Worm (Caenorhabditis elegans) whole organism, L4 larva: ENCODE results near the gene B0416.11.

Experiments used
- F10B5.3 ChIP-seq: sonication (generic microtip); optimal IDR thresholded peaks from 2 replicates; lab custom pipeline; 2016; ENCODE audit warnings: mild to moderate bottlenecking, missing genetic modification characterization, missing compliant biosample characterization
- F26F4.8 ChIP-seq: fragments of 200-800 bp; sonication (Bioruptor generic); conservative IDR thresholded peaks from 2 replicates; pipeline ENCODE4 v1.3.6; 2022; ENCODE audit warnings: missing genetic modification characterization, missing compliant biosample characterization
- F44E2.7 ChIP-seq: fragments of 200-800 bp; sonication (Bioruptor generic); IDR thresholded peaks from 2 replicates; pipeline ENCODE4 v2.1.2; 2022; ENCODE audit warnings: missing genetic modification characterization, missing compliant biosample characterization
- T20F7.1 ChIP-seq: fragments of 200-800 bp; sonication (Bioruptor generic); optimal IDR thresholded peaks from 2 replicates; lab custom pipeline; 2018; ENCODE audit warnings: mild to moderate bottlenecking, missing genetic modification characterization, missing compliant biosample characterization
- Y5F2A.4 ChIP-seq: fragments of 200-800 bp; sonication (Bioruptor generic); optimal IDR thresholded peaks from 2 replicates; lab custom pipeline; 2018; ENCODE audit warnings: mild to moderate bottlenecking, missing genetic modification characterization, missing compliant biosample characterization
- ZK337.2 ChIP-seq: fragments of 200-800 bp; sonication (Bioruptor generic); IDR thresholded peaks from 2 replicates; pipeline ENCODE4 v1.3.6; 2022; ENCODE audit warnings: missing genetic modification reagents, missing genetic modification characterization, missing compliant biosample characterization
- ZK546.5 ChIP-seq, 2 experiments: sonication (generic microtip); optimal IDR thresholded peaks; 2 replicates each; lab custom pipeline; 2017; ENCODE audit warnings: missing biosample characterization in 2 of 2, missing genetic modification characterization in 2 of 2
- aha-1 ChIP-seq: fragments of 150-350 bp; peaks from one replicate; lab custom pipeline; 2014; ENCODE audit warnings: missing biosample characterization, missing genetic modification characterization
- ama-1 ChIP-seq: fragments of 150-350 bp; optimal IDR thresholded peaks from 2 replicates; lab custom pipeline; 2014; ENCODE audit warnings: inconsistent platforms, mixed read lengths
- attf-4 ChIP-seq: sonication (generic microtip); optimal IDR thresholded peaks from 3 replicates; lab custom pipeline; 2017; ENCODE audit warnings: missing biosample characterization, missing genetic modification characterization
- dmd-6 ChIP-seq: fragments of 200-800 bp; sonication (Bioruptor generic); IDR thresholded peaks from 2 replicates; pipeline ENCODE4 v1.3.6; 2022; ENCODE audit warnings: missing genetic modification reagents, missing genetic modification characterization, missing compliant biosample characterization
- dve-1 ChIP-seq: sonication (generic microtip); optimal IDR thresholded peaks from 2 replicates; lab custom pipeline; 2017; ENCODE audit warnings: antibody characterized with exemption, mild to moderate bottlenecking, missing genetic modification characterization, missing compliant biosample characterization; ENCODE audit not compliant: insufficient read depth
- egl-27 ChIP-seq: sonication (generic microtip); optimal IDR thresholded peaks from 3 replicates; lab custom pipeline; 2017; ENCODE audit warnings: missing biosample characterization, missing genetic modification reagents, missing genetic modification characterization
- egl-43 ChIP-seq: fragments of 200-800 bp; sonication (Bioruptor generic); IDR thresholded peaks from 2 replicates; pipeline ENCODE4 v1.3.6; 2022; ENCODE audit warnings: missing genetic modification reagents, missing genetic modification characterization, missing compliant biosample characterization
- hmg-1.1 ChIP-seq: fragments of 200-800 bp; sonication (Bioruptor generic); IDR thresholded peaks from 2 replicates; pipeline ENCODE4 v1.3.6; 2022; ENCODE audit warnings: missing genetic modification reagents, missing genetic modification characterization, missing compliant biosample characterization
- lin-1 ChIP-seq: fragments of 200-800 bp; sonication (Bioruptor generic); IDR thresholded peaks from 2 replicates; pipeline ENCODE4 v1.3.6; 2022; ENCODE audit warnings: missing genetic modification reagents, missing genetic modification characterization, missing compliant biosample characterization
- lin-13 ChIP-seq: fragments of 150-350 bp; optimal IDR thresholded peaks from 2 replicates; lab custom pipeline; 2014; ENCODE audit warnings: missing biosample characterization, missing genetic modification reagents, missing genetic modification characterization
- lin-29 ChIP-seq: fragments of 200-800 bp; sonication (Bioruptor generic); IDR thresholded peaks from 2 replicates; pipeline ENCODE4 v1.3.6; 2022; ENCODE audit warnings: missing genetic modification reagents, missing genetic modification characterization, missing compliant biosample characterization
- lin-38 ChIP-seq: fragments of 200-800 bp; sonication (Bioruptor generic); IDR thresholded peaks from 2 replicates; pipeline ENCODE4 v1.3.6; 2022; ENCODE audit warnings: missing genetic modification reagents, missing genetic modification characterization, missing compliant biosample characterization
- mdt-29 ChIP-seq: fragments of 200-800 bp; sonication (Bioruptor generic); IDR thresholded peaks from 2 replicates; pipeline ENCODE4 v1.3.6; 2022; ENCODE audit warnings: missing genetic modification reagents, missing genetic modification characterization, missing compliant biosample characterization
- mxl-3 ChIP-seq: fragments of 200-800 bp; sonication (Bioruptor generic); optimal IDR thresholded peaks from 2 replicates; lab custom pipeline; 2018; ENCODE audit warnings: mild to moderate bottlenecking, missing genetic modification characterization, missing compliant biosample characterization
- nhr-102 ChIP-seq: sonication (generic microtip); optimal IDR thresholded peaks from 2 replicates; lab custom pipeline; 2016; ENCODE audit warnings: mild to moderate bottlenecking, missing genetic modification characterization, moderate library complexity, missing compliant biosample characterization
- nhr-25 ChIP-seq: sonication (generic microtip); optimal IDR thresholded peaks from 2 replicates; lab custom pipeline; 2017; ENCODE audit warnings: missing genetic modification characterization, mild to moderate bottlenecking, missing compliant biosample characterization, antibody characterized with exemption, moderate library complexity, borderline replicate concordance; ENCODE audit not compliant: insufficient read depth
- nhr-28 ChIP-seq: fragments of 150-350 bp; optimal IDR thresholded peaks from 2 replicates; lab custom pipeline; 2014; ENCODE audit warnings: missing biosample characterization, missing genetic modification characterization
- nhr-41 ChIP-seq: fragments of 200-800 bp; sonication (Bioruptor generic); IDR thresholded peaks from 2 replicates; pipeline ENCODE4 v1.3.6; 2022; ENCODE audit warnings: missing genetic modification reagents, missing genetic modification characterization, missing compliant biosample characterization
- nhr-42 ChIP-seq: fragments of 200-800 bp; sonication (Bioruptor generic); IDR thresholded peaks from 2 replicates; pipeline ENCODE4 v1.3.6; 2022; ENCODE audit warnings: missing genetic modification characterization, missing compliant biosample characterization
- nhr-6 ChIP-seq: fragments of 150-350 bp; optimal IDR thresholded peaks from 2 replicates; lab custom pipeline; 2014; ENCODE audit warnings: missing biosample characterization, missing genetic modification characterization
- nhr-77 ChIP-seq: fragments of 150-350 bp; optimal IDR thresholded peaks from 2 replicates; lab custom pipeline; 2014; ENCODE audit warnings: missing biosample characterization, missing genetic modification characterization
- pha-4 ChIP-seq, 2 experiments: fragments of 150-350 bp in 1 of 2; fragments of 200-800 bp in 1 of 2; sonication (Bioruptor generic) in 1 of 2; IDR thresholded peaks in 1 of 2; optimal IDR thresholded peaks in 1 of 2; 2 replicates each; pipeline versions ENCODE4 v1.3.6 to Lab custom; 2014 to 2022; ENCODE audit warnings: missing genetic modification characterization in 2 of 2, missing genetic modification reagents in 2 of 2, missing biosample characterization in 1 of 2, missing compliant biosample characterization in 1 of 2
- php-3 ChIP-seq: fragments of 200-800 bp; sonication (Bioruptor generic); IDR thresholded peaks from 2 replicates; pipeline ENCODE4 v1.3.6; 2022; ENCODE audit warnings: missing genetic modification reagents, missing genetic modification characterization, missing compliant biosample characterization
- pqm-1 ChIP-seq: sonication (generic microtip); optimal IDR thresholded peaks from 2 replicates; lab custom pipeline; 2017; ENCODE audit warnings: missing biosample characterization, missing genetic modification characterization
- spr-1 ChIP-seq: sonication (generic microtip); optimal IDR thresholded peaks from 2 replicates; lab custom pipeline; 2016; ENCODE audit warnings: mild to moderate bottlenecking, missing genetic modification characterization, missing compliant biosample characterization
- spr-3 ChIP-seq: fragments of 200-800 bp; sonication (Bioruptor generic); optimal IDR thresholded peaks from 2 replicates; lab custom pipeline; 2018; ENCODE audit warnings: mild to moderate bottlenecking, missing genetic modification characterization, missing compliant biosample characterization
- unc-39 ChIP-seq: sonication (generic microtip); optimal IDR thresholded peaks from 2 replicates; lab custom pipeline; 2017; ENCODE audit warnings: missing biosample characterization, missing genetic modification characterization
- unc-62 ChIP-seq, 3 experiments: fragments of 150-350 bp in 1 of 3; sonication (generic microtip); optimal IDR thresholded peaks in 2 of 3; peaks in 1 of 3; 1 replicate in 1 of 3; 2 replicates in 2 of 3; lab custom pipeline; 2014 to 2017; ENCODE audit warnings: missing biosample characterization in 3 of 3, missing genetic modification characterization in 3 of 3, missing genetic modification reagents in 3 of 3, missing genotype in 1 of 3
- zfp-3 ChIP-seq: fragments of 200-800 bp; sonication (Bioruptor generic); conservative IDR thresholded peaks from 2 replicates; pipeline ENCODE4 v1.3.6; 2022; ENCODE audit warnings: missing genetic modification reagents, missing genetic modification characterization, missing compliant biosample characterization
- ztf-7 ChIP-seq: fragments of 150-350 bp; optimal IDR thresholded peaks from 2 replicates; lab custom pipeline; 2014; ENCODE audit warnings: missing biosample characterization, missing genetic modification characterization

Gene B0416.11

ce11 chrX:9271886-9272285 lies 11.0 kb downstream of the B0416.11 start:
- TF ChIP-seq aha-1 (tag; lab: Kevin White, UChicago) = peak; percentile 94
- no peak for TF ChIP-seq attf-4 (tag; lab: Kevin White, UChicago)
- peak; percentile 80 for TF ChIP-seq pqm-1 (tag; lab: Kevin White, UChicago)
- TF ChIP-seq egl-43 = no peak
- TF ChIP-seq hmg-1.1 (GFP tag; lab: Robert Waterston, UW) = no peak
- TF ChIP-seq dmd-6 (GFP tag; lab: Robert Waterston, UW) = peak; percentile 82
- no peak for TF ChIP-seq nhr-42 (GFP tag; lab: Robert Waterston, UW)
- TF ChIP-seq unc-39 = no peak
- TF ChIP-seq mxl-3 (GFP tag; lab: Kevin White, UChicago) = no peak
- peak; percentile 18 for TF ChIP-seq lin-13 (GFP tag; lab: Kevin White, UChicago)
- TF ChIP-seq nhr-77 (tag; lab: Kevin White, UChicago) = peak; percentile 25
- TF ChIP-seq ZK546.5 (tag; optimal IDR thresholded peaks at IDR 0.05; lab: Kevin White, UChicago) = no peak
- peak; percentile 87 for TF ChIP-seq dve-1
- peak; percentile 75 for TF ChIP-seq nhr-28 (tag; lab: Kevin White, UChicago)
- no peak for TF ChIP-seq spr-3 (GFP tag; lab: Kevin White, UChicago)
- TF ChIP-seq ZK337.2 (GFP tag; lab: Robert Waterston, UW) = no peak
- TF ChIP-seq unc-62 (GFP tag; optimal IDR thresholded peaks at IDR 0.05 in 1 of 2; lab: Kevin White, UChicago) = peak in 1 of 2 experiments; percentile 43
- no peak for TF ChIP-seq unc-62 (tag; optimal IDR thresholded peaks at IDR 0.05; lab: Kevin White, UChicago)
- TF ChIP-seq T20F7.1 (GFP tag; lab: Kevin White, UChicago) = no peak
- peak; percentile 51 for TF ChIP-seq nhr-6 (tag; lab: Kevin White, UChicago)
- TF ChIP-seq pha-4 (GFP tag; IDR thresholded peaks at IDR 0.05; lab: Robert Waterston, UW) = 0 out of 2 replicates have a peak, but pooled peaks have one; percentile 35
- no peak for TF ChIP-seq pha-4 (tag; optimal IDR thresholded peaks at IDR 0.05; lab: Kevin White, UChicago)
- peak; percentile 52; the same call in 1 of the 2 replicates for TF ChIP-seq nhr-41 (GFP tag; lab: Robert Waterston, UW)

ce11 chrX:9270753-9271152 lies 12.2 kb downstream of the B0416.11 start, which contains the start of gene B0416.5:
TSS of gene B0416.5 (minus strand) at chrX:9270853.
- TF ChIP-seq hmg-1.1 (GFP tag; lab: Robert Waterston, UW) (no peak), lin-1 (no peak), Y5F2A.4 (GFP tag; lab: Kevin White, UChicago) (no peak), nhr-102 (tag; lab: Kevin White, UChicago) (no peak), ama-1 (lab: Kevin White, UChicago) (no peak)

- TF ChIP-seq nhr-25 (tag; lab: Kevin White, UChicago) (no peak), lin-38 (GFP tag; lab: Robert Waterston, UW) (no peak), dve-1 (peak; percentile 4), egl-27 (no peak), F26F4.8 (no peak), hmg-1.1 (GFP tag; lab: Robert Waterston, UW) (no peak), zfp-3 (0 out of 2 replicates have a peak, but pooled peaks have one; percentile 48), spr-1 (tag; lab: Kevin White, UChicago) (no peak), unc-62 (GFP tag; optimal IDR thresholded peaks at IDR 0.05 in 1 of 2; lab: Kevin White, UChicago) (peak in 1 of 2 experiments; percentile 93), unc-62 (tag; optimal IDR thresholded peaks at IDR 0.05; lab: Kevin White, UChicago) (no peak), ama-1 (lab: Kevin White, UChicago) (no peak), F44E2.7 (GFP tag; lab: Robert Waterston, UW) (no peak), mdt-29 (GFP tag; lab: Robert Waterston, UW) (no peak), ztf-7 (no peak), lin-13 (GFP tag; lab: Kevin White, UChicago) (no peak), lin-29 (GFP tag; lab: Robert Waterston, UW) (no peak), php-3 (GFP tag; lab: Robert Waterston, UW) (0 out of 2 replicates have a peak, but pooled peaks have one; percentile 32), F10B5.3 (tag; lab: Kevin White, UChicago) (peak; percentile 22)
Measured at ce11 chrX:9268373-9268772, 14.6 kb downstream of the B0416.11 start.
